Worm (Caenorhabditis elegans) whole organism, L4/young adult: ENCODE data around the gene rnp-3.

Experiments used
- W03F9.2 ChIP-seq: fragments of 150-350 bp; optimal IDR thresholded peaks from 2 replicates; lab custom pipeline; 2014; ENCODE audit warnings: missing biosample characterization, missing genetic modification characterization
- him-1 ChIP-seq: sonication (generic microtip); optimal IDR thresholded peaks from 2 replicates; lab custom pipeline; 2016; ENCODE audit warnings: missing genotype, missing genetic modification reagents, missing genetic modification characterization, missing compliant biosample characterization

ce11 chrIV:4176088-4176487 is 2.2 kb downstream of the rnp-3 start, which contains the start of gene dnj-15:
- no peak for TF ChIP-seq W03F9.2
- no peak for TF ChIP-seq him-1
